Worm (Caenorhabditis elegans) whole organism, mixed stage, embryonic: ENCODE data around the gene F11D11.4.

ENCODE experiments used
- M03D4.4 ChIP-seq: sonication (generic microtip); optimal IDR thresholded peaks from 2 replicates; lab custom pipeline; 2017; ENCODE audit warnings: mild to moderate bottlenecking, missing genetic modification characterization, missing compliant biosample characterization
- bed-3 ChIP-seq: fragments of 200-800 bp; sonication (Bioruptor generic); optimal IDR thresholded peaks from 3 replicates; lab custom pipeline; 2018; ENCODE audit warnings: mild to moderate bottlenecking, missing genetic modification characterization, moderate library complexity, missing compliant biosample characterization
- blmp-1 ChIP-seq: fragments of 150-350 bp; optimal IDR thresholded peaks from 2 replicates; lab custom pipeline; 2014; ENCODE audit warnings: missing biosample characterization, missing genetic modification characterization
- ceh-39 ChIP-seq: fragments of 150-350 bp; optimal IDR thresholded peaks from 2 replicates; lab custom pipeline; 2014; ENCODE audit warnings: missing biosample characterization, missing genetic modification characterization
- ceh-43 ChIP-seq: fragments of 200-800 bp; sonication (Bioruptor generic); optimal IDR thresholded peaks from 2 replicates; lab custom pipeline; 2018; ENCODE audit warnings: mild to moderate bottlenecking, missing genetic modification characterization, moderate library complexity, missing compliant biosample characterization
- ceh-83 ChIP-seq: fragments of 200-800 bp; sonication (Bioruptor generic); optimal IDR thresholded peaks from 2 replicates; lab custom pipeline; 2018; ENCODE audit warnings: mild to moderate bottlenecking, missing genetic modification characterization, missing compliant biosample characterization
- ces-1 ChIP-seq: fragments of 150-350 bp; optimal IDR thresholded peaks from 2 replicates; lab custom pipeline; 2014; ENCODE audit warnings: missing biosample characterization, missing genetic modification reagents, missing genetic modification characterization
- cnd-1 ChIP-seq: fragments of 200-800 bp; sonication (Bioruptor generic); optimal IDR thresholded peaks from 2 replicates; lab custom pipeline; 2018; ENCODE audit warnings: mild to moderate bottlenecking, missing genetic modification characterization, missing compliant biosample characterization
- drap-1 ChIP-seq: fragments of 200-800 bp; sonication (Bioruptor generic); optimal IDR thresholded peaks from 3 replicates; lab custom pipeline; 2018; ENCODE audit warnings: mild to moderate bottlenecking, missing genetic modification characterization, missing compliant biosample characterization
- elt-1 ChIP-seq: sonication (generic microtip); optimal IDR thresholded peaks from 2 replicates; lab custom pipeline; 2017; ENCODE audit warnings: missing genetic modification characterization, mild to moderate bottlenecking, missing compliant biosample characterization, antibody characterized with exemption, moderate library complexity, borderline replicate concordance; ENCODE audit not compliant: insufficient read depth
- elt-3 ChIP-seq: fragments of 150-350 bp; optimal IDR thresholded peaks from 2 replicates; lab custom pipeline; 2014; ENCODE audit warnings: missing biosample characterization, missing genetic modification characterization
- flh-1 ChIP-seq: fragments of 200-800 bp; sonication (Bioruptor generic); optimal IDR thresholded peaks from 2 replicates; lab custom pipeline; 2018; ENCODE audit warnings: mild to moderate bottlenecking, missing genetic modification characterization, moderate library complexity, missing compliant biosample characterization
- ham-2 ChIP-seq: fragments of 200-800 bp; sonication (Bioruptor generic); optimal IDR thresholded peaks from 2 replicates; lab custom pipeline; 2018; ENCODE audit warnings: mild to moderate bottlenecking, missing genetic modification characterization, missing compliant biosample characterization
- hlh-1 ChIP-seq: fragments of 150-350 bp; optimal IDR thresholded peaks from 2 replicates; lab custom pipeline; 2014; ENCODE audit warnings: missing biosample characterization, missing genetic modification reagents, missing genetic modification characterization
- lin-13 ChIP-seq: fragments of 150-350 bp; optimal IDR thresholded peaks from 2 replicates; lab custom pipeline; 2014; ENCODE audit warnings: missing biosample characterization, missing genetic modification characterization
- lin-32 ChIP-seq: fragments of 200-800 bp; sonication (Bioruptor generic); optimal IDR thresholded peaks from 2 replicates; lab custom pipeline; 2018; ENCODE audit warnings: mild to moderate bottlenecking, missing genetic modification characterization, missing compliant biosample characterization
- lsy-2 ChIP-seq: fragments of 150-350 bp; optimal IDR thresholded peaks from 2 replicates; lab custom pipeline; 2014; ENCODE audit warnings: missing biosample characterization, missing genetic modification characterization
- mab-5 ChIP-seq: fragments of 150-350 bp; optimal IDR thresholded peaks from 2 replicates; lab custom pipeline; 2014; ENCODE audit warnings: missing biosample characterization, missing genetic modification characterization
- mep-1 ChIP-seq: fragments of 150-350 bp; optimal IDR thresholded peaks from 2 replicates; lab custom pipeline; 2017; ENCODE audit warnings: missing biosample characterization, missing genetic modification reagents, missing genetic modification characterization, inconsistent platforms
- nhr-12 ChIP-seq: fragments of 150-350 bp; optimal IDR thresholded peaks from 2 replicates; lab custom pipeline; 2014; ENCODE audit warnings: missing biosample characterization, missing genetic modification characterization
- nhr-2 ChIP-seq: fragments of 150-350 bp; optimal IDR thresholded peaks from 2 replicates; lab custom pipeline; 2014; ENCODE audit warnings: missing biosample characterization, missing genetic modification characterization
- nhr-28 ChIP-seq: fragments of 150-350 bp; optimal IDR thresholded peaks from 2 replicates; lab custom pipeline; 2014; ENCODE audit warnings: missing biosample characterization, missing genetic modification characterization
- nhr-76 ChIP-seq: sonication (generic microtip); optimal IDR thresholded peaks from 2 replicates; lab custom pipeline; 2017; ENCODE audit warnings: missing biosample characterization, missing genetic modification characterization
- pha-4 ChIP-seq: fragments of 150-350 bp; optimal IDR thresholded peaks from 2 replicates; lab custom pipeline; 2018; ENCODE audit warnings: missing biosample characterization, missing genetic modification reagents, missing genetic modification characterization
- snpc-4 ChIP-seq: fragments of 150-350 bp; optimal IDR thresholded peaks from 2 replicates; lab custom pipeline; 2014; ENCODE audit warnings: missing biosample characterization, missing genetic modification characterization
- sptf-1 ChIP-seq: sonication (generic microtip); optimal IDR thresholded peaks from 2 replicates; lab custom pipeline; 2017; ENCODE audit warnings: mild to moderate bottlenecking, missing genetic modification characterization, moderate library complexity, missing compliant biosample characterization
- tbx-8 ChIP-seq: fragments of 200-800 bp; sonication (Bioruptor generic); optimal IDR thresholded peaks from 2 replicates; lab custom pipeline; 2018; ENCODE audit warnings: mild to moderate bottlenecking, missing genetic modification characterization, moderate library complexity, missing compliant biosample characterization
- unc-120 ChIP-seq: sonication (generic microtip); optimal IDR thresholded peaks from 2 replicates; lab custom pipeline; 2017; ENCODE audit warnings: missing genetic modification characterization, missing compliant biosample characterization; ENCODE audit not compliant: poor library complexity, severe bottlenecking
- unc-39 ChIP-seq: fragments of 150-350 bp; optimal IDR thresholded peaks from 2 replicates; lab custom pipeline; 2014; ENCODE audit warnings: missing biosample characterization, missing genetic modification characterization
- unc-62 ChIP-seq: fragments of 150-350 bp; optimal IDR thresholded peaks from 2 replicates; lab custom pipeline; 2014; ENCODE audit warnings: missing biosample characterization, missing genetic modification reagents, missing genetic modification characterization
- zip-8 ChIP-seq: fragments of 150-350 bp; optimal IDR thresholded peaks from 2 replicates; lab custom pipeline; 2014; ENCODE audit warnings: missing biosample characterization, missing genetic modification characterization
- ztf-11 ChIP-seq: fragments of 150-350 bp; optimal IDR thresholded peaks from 2 replicates; lab custom pipeline; 2014; ENCODE audit warnings: missing biosample characterization, missing genetic modification characterization

Gene F11D11.4

DNA sequence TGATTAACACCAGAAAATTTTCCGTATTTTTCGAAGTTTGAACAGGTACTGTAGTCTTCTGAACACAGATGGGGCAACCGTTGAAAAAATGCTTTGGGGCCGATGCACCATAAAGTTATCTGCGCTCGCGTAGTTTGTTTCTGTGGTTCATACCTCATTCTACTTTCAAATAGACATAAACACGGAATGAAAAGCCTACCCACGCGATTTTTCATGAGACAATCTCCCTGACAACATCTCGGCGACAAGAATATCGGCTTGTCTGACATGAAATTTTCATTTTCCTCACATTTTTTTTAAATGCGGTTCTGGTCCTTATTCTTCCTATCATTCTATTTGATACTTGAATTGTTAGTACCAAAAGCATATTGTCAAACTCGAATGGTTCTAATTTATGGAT lies 11.6 kb downstream of the F11D11.4 start, which contains the start of gene clec-257:
clec-257 (plus strand) TSS at position 301 of the 400 bp plus-strand sequence.
- no peak for TF ChIP-seq nhr-12 (tag; lab: Kevin White, UChicago)
- no peak for TF ChIP-seq ztf-11 (tag; lab: Kevin White, UChicago)
- no peak for TF ChIP-seq bed-3 (GFP tag; lab: Kevin White, UChicago)
- no peak for TF ChIP-seq lsy-2 (tag; lab: Kevin White, UChicago)
- no peak for TF ChIP-seq lin-13 (tag; lab: Kevin White, UChicago)
- no peak for TF ChIP-seq elt-1 (tag; lab: Kevin White, UChicago)
- no peak for TF ChIP-seq flh-1 (GFP tag; lab: Kevin White, UChicago)
- TF ChIP-seq zip-8 (tag; lab: Kevin White, UChicago): no peak
- no peak for TF ChIP-seq blmp-1 (tag; lab: Kevin White, UChicago)
- TF ChIP-seq unc-39 (tag; lab: Kevin White, UChicago): no peak
- TF ChIP-seq, all 35 proteins: peak for 0

DNA sequence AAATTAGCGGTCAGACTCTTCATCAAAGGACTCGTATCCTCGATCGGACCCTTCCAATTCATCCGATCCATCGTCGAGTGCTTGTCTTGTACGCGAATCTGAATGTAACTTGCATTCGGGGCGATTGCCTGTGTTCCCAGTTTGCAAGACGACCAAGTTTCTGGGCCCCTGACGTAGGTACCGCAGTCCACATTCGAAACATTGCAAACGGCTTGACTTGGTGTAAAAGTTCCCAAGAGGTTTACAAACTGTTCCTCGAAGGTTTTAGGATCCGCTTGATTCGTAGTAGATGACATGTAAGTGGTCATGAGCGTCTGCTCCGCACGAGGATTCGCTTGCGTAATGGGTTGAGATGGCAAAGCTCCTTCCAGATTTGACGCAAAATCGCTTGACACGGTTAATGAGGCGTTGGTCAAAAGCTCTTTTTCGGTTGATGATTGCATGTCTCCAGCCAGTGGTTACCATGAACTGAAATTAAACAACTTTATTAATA lies 15.1 kb downstream of the F11D11.4 start, which contains the start of gene Y17D7B.4:
Y17D7B.4 (minus strand) TSS at position 443 of the 493 bp plus-strand sequence.
- TF ChIP-seq ceh-83 (GFP tag; lab: Kevin White, UChicago): no peak
- TF ChIP-seq lsy-2 (tag; lab: Kevin White, UChicago): no peak
- TF ChIP-seq ham-2: no peak
- TF ChIP-seq M03D4.4 (tag; lab: Kevin White, UChicago): no peak
- TF ChIP-seq hlh-1: no peak
- no peak for TF ChIP-seq flh-1 (GFP tag; lab: Kevin White, UChicago)
- no peak for TF ChIP-seq pha-4
- no peak for TF ChIP-seq elt-3
- TF ChIP-seq ceh-43: no peak
- no peak for TF ChIP-seq ztf-11 (tag; lab: Kevin White, UChicago)
- no peak for TF ChIP-seq cnd-1 (tag; lab: Kevin White, UChicago)
- no peak for TF ChIP-seq lin-13 (tag; lab: Kevin White, UChicago)
- TF ChIP-seq tbx-8 (GFP tag; lab: Kevin White, UChicago): no peak
- no peak for TF ChIP-seq ceh-39 (tag; lab: Kevin White, UChicago)
- TF ChIP-seq mep-1 (tag; lab: Kevin White, UChicago): no peak
- no peak for TF ChIP-seq zip-8 (tag; lab: Kevin White, UChicago)
- TF ChIP-seq blmp-1 (tag; lab: Kevin White, UChicago): no peak
- TF ChIP-seq, all 35 proteins: peak for 0

DNA sequence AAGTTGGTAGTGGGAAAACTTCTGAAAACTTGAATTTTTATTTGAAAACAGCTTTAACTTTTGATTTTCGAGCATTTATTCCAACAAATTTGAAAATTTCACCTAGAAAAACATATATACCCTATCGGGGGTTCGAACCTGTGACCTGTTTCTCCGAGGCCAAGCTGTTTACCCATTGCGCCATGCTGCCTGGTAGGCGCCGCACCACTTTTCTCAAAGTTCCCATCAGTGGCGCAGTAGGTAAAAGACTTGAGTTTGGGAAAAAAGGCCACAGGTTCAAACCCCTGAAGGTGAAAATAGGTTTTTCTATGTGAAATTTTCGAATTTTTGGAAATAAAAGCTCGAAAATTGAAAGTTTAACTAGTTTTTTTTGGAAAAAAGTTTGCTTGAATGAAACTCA lies 19.4 kb downstream of the F11D11.4 start:
- no peak for TF ChIP-seq cnd-1 (tag; lab: Kevin White, UChicago)
- TF ChIP-seq mep-1 (tag; lab: Kevin White, UChicago): no peak
- TF ChIP-seq blmp-1 (tag; lab: Kevin White, UChicago): no peak
- TF ChIP-seq sptf-1 (tag; lab: Kevin White, UChicago): no peak
- TF ChIP-seq ztf-11 (tag; lab: Kevin White, UChicago): no peak
- no peak for TF ChIP-seq drap-1 (GFP tag; lab: Kevin White, UChicago)
- TF ChIP-seq nhr-2 (tag; lab: Kevin White, UChicago): no peak
- TF ChIP-seq ceh-43: no peak
- TF ChIP-seq unc-120 (tag; lab: Kevin White, UChicago): no peak
- no peak for TF ChIP-seq nhr-28
- no peak for TF ChIP-seq nhr-76 (tag; lab: Kevin White, UChicago)
- TF ChIP-seq snpc-4 (tag; lab: Kevin White, UChicago): no peak
- TF ChIP-seq unc-62 (GFP tag; lab: Kevin White, UChicago): no peak
- no peak for TF ChIP-seq ces-1 (GFP tag; lab: Kevin White, UChicago)
- no peak for TF ChIP-seq lsy-2 (tag; lab: Kevin White, UChicago)
- no peak for TF ChIP-seq lin-32
- no peak for TF ChIP-seq pha-4
- no peak for TF ChIP-seq mab-5
- no peak for TF ChIP-seq unc-39 (tag; lab: Kevin White, UChicago)

DNA sequence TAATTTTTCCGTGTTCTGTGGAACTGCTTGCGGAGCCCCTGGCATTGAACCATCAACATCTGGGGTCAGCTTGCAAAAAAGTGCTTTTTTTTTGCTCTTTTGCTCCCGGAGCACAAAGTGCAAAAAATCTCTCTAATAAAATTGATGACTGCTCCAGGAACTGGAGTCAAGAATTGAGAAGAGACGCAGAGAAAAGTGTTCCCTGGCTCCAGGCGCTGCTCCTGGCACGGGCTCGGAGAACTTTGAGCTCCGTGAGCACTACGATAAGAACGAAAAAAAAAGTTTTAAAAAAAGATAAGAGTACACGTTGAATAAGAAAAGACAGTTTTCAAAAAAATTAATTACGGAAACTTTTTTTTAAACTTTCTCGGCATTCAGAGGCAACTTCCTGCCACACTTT lies 21.6 kb downstream of the F11D11.4 start:
- no peak for TF ChIP-seq hlh-1
- TF ChIP-seq elt-3: no peak
- TF ChIP-seq M03D4.4 (tag; lab: Kevin White, UChicago): no peak
- TF ChIP-seq zip-8 (tag; lab: Kevin White, UChicago): no peak
- TF ChIP-seq unc-39 (tag; lab: Kevin White, UChicago): no peak
- no peak for TF ChIP-seq ztf-11 (tag; lab: Kevin White, UChicago)
- no peak for TF ChIP-seq lsy-2 (tag; lab: Kevin White, UChicago)
- TF ChIP-seq elt-1 (tag; lab: Kevin White, UChicago): no peak
- TF ChIP-seq, all 35 proteins: peak for 0
